Worm (Caenorhabditis elegans) whole organism, L4/young adult: ENCODE measurements around the gene svh-2.

Experiments used
- W03F9.2 ChIP-seq: fragments of 150-350 bp; optimal IDR thresholded peaks from 2 replicates; lab custom pipeline; 2014; ENCODE audit warnings: missing biosample characterization, missing genetic modification characterization
- him-1 ChIP-seq: sonication (generic microtip); optimal IDR thresholded peaks from 2 replicates; lab custom pipeline; 2016; ENCODE audit warnings: missing genotype, missing genetic modification reagents, missing genetic modification characterization, missing compliant biosample characterization

- no peak for TF ChIP-seq W03F9.2 (tag; lab: Kevin White, UChicago)
- TF ChIP-seq him-1 (tag; lab: Kevin White, UChicago), result no peak
Observed at ce11 chrX:6517025-6517770, 35.9 kb upstream of the svh-2 start.
